Fruit fly (Drosophila melanogaster) Kc167 (cell line): Measurements from ENCODE around the gene MFS3.

Source experiments
- Myc ChIP-seq: fragments of >200 bp; optimal IDR thresholded peaks from 2 replicates; lab custom pipeline; 2017; ENCODE audit warnings: missing external identifiers
- h ChIP-seq: fragments of >200 bp; optimal IDR thresholded peaks from 3 replicates; lab custom pipeline; 2018; ENCODE audit warnings: missing external identifiers
- psq ChIP-seq: fragments of >200 bp; optimal IDR thresholded peaks from 2 replicates; lab custom pipeline; 2017; ENCODE audit warnings: missing external identifiers
- ttk ChIP-seq: sonication (Bioruptor generic); optimal IDR thresholded peaks from 2 replicates; lab custom pipeline; 2017; ENCODE audit warnings: missing external identifiers

DNA sequence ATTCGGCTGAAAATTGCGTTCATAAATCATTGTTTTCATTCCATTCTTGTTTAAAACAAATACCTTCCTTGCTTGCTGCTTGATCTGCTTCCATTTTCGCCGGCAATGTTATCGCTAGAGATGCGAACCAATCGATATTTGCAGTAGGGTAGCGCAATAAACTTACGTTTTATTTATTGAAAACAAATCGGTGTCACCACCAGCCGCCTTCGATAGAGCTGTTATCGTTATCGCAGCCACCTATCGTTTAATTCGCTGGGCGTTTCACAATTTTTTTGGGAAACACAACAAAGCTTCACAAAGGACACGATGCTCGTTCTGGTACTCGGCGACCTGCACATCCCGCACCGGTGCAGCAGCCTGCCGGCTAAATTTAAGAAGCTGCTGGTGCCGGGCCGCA is 7.6 kb downstream of the MFS3 start, which contains the start of the genes Tfb4 and Vps29:
- TF ChIP-seq h (lab: Kevin White, UChicago), result no peak
- no peak for TF ChIP-seq Myc (lab: Kevin White, UChicago)
- no peak for TF ChIP-seq ttk (lab: Kevin White, UChicago)
- TF ChIP-seq psq (lab: Kevin White, UChicago), result no peak
